Fruit fly (Drosophila melanogaster) whole organism, prepupa: Measurements from ENCODE around the gene COX7AL2.
A peak's percentile ranks its signal among the peaks of the same experiment; 100 is the strongest.

ENCODE experiments used
- CG11762 ChIP-seq: fragments of 200-800 bp; sonication (Bioruptor generic); optimal IDR thresholded peaks from 3 replicates; lab custom pipeline; 2016; ENCODE audit warnings: missing biosample characterization, missing genetic modification characterization; ENCODE audit not compliant: insufficient read depth
- CG15336 ChIP-seq: fragments of 200-800 bp; sonication (Bioruptor generic); IDR thresholded peaks from 2 replicates; pipeline ENCODE4 v1.3.6; 2022; ENCODE audit warnings: missing biosample characterization, missing genetic modification characterization
- CG1621 ChIP-seq: fragments of 200-800 bp; sonication (Bioruptor generic); optimal IDR thresholded peaks from 3 replicates; lab custom pipeline; 2018; ENCODE audit warnings: missing biosample characterization, mild to moderate bottlenecking, missing genetic modification characterization
- CG16779 ChIP-seq: fragments of 200-800 bp; sonication (Bioruptor generic); optimal IDR thresholded peaks from 3 replicates; lab custom pipeline; 2017; ENCODE audit warnings: missing biosample characterization, mild to moderate bottlenecking, missing genetic modification characterization
- CG3032 ChIP-seq: fragments of 200-800 bp; optimal IDR thresholded peaks from 2 replicates; lab custom pipeline; 2019; ENCODE audit warnings: missing biosample characterization, mild to moderate bottlenecking, missing genetic modification characterization, moderate library complexity
- CG32006 ChIP-seq: fragments of 200-800 bp; sonication (Bioruptor generic); optimal IDR thresholded peaks from 3 replicates; lab custom pipeline; 2017; ENCODE audit warnings: missing biosample characterization, mild to moderate bottlenecking, missing genetic modification characterization
- CG34406 ChIP-seq: fragments of 200-800 bp; sonication (Bioruptor generic); optimal IDR thresholded peaks from 3 replicates; lab custom pipeline; 2016; ENCODE audit warnings: missing biosample characterization, missing genetic modification characterization
- CG6163 ChIP-seq: fragments of 200-800 bp; sonication (Bioruptor generic); IDR thresholded peaks from 3 replicates; pipeline ENCODE4 v1.3.6; 2022; ENCODE audit warnings: missing biosample characterization, missing genetic modification characterization
- CG6276 ChIP-seq: fragments of 200-800 bp; sonication (Bioruptor generic); optimal IDR thresholded peaks from 2 replicates; lab custom pipeline; 2017; ENCODE audit warnings: missing biosample characterization, mild to moderate bottlenecking, missing genetic modification characterization
- CG6808 ChIP-seq: fragments of 200-800 bp; sonication (Bioruptor generic); optimal IDR thresholded peaks from 3 replicates; lab custom pipeline; 2017; ENCODE audit warnings: missing biosample characterization, missing genetic modification characterization, mild to moderate bottlenecking, moderate library complexity, missing genetic modification reagents
- CG6854 ChIP-seq: fragments of 200-800 bp; sonication (Bioruptor generic); optimal IDR thresholded peaks from 2 replicates; lab custom pipeline; 2017; ENCODE audit warnings: missing biosample characterization, mild to moderate bottlenecking, missing genetic modification characterization
- CG7368 ChIP-seq: fragments of 200-800 bp; sonication (Bioruptor generic); optimal IDR thresholded peaks from 3 replicates; lab custom pipeline; 2016; ENCODE audit warnings: missing biosample characterization, missing genetic modification characterization
- CG8119 ChIP-seq: fragments of 200-800 bp; sonication (Bioruptor generic); IDR thresholded peaks from 3 replicates; pipeline ENCODE4 v1.3.6; 2022; ENCODE audit warnings: missing biosample characterization, missing genetic modification characterization
- CG8319 ChIP-seq: fragments of 200-800 bp; sonication (Bioruptor generic); optimal IDR thresholded peaks from 3 replicates; lab custom pipeline; 2016; ENCODE audit warnings: missing biosample characterization, missing genetic modification characterization
- CG9139 ChIP-seq: fragments of 200-800 bp; sonication (Bioruptor generic); optimal IDR thresholded peaks from 3 replicates; lab custom pipeline; 2017; ENCODE audit warnings: missing biosample characterization, mild to moderate bottlenecking, missing genetic modification characterization
- Eip75B ChIP-seq: fragments of 200-800 bp; sonication (Bioruptor generic); optimal IDR thresholded peaks from 3 replicates; lab custom pipeline; 2016; ENCODE audit warnings: missing biosample characterization, missing genetic modification characterization
- Eip93F ChIP-seq: fragments of 200-800 bp; sonication (Bioruptor generic); optimal IDR thresholded peaks from 2 replicates; lab custom pipeline; 2016; ENCODE audit warnings: missing biosample characterization, mild to moderate bottlenecking, missing genetic modification characterization
- Ets21C ChIP-seq: fragments of 200-800 bp; sonication (Bioruptor generic); optimal IDR thresholded peaks from 3 replicates; lab custom pipeline; 2016; ENCODE audit warnings: missing biosample characterization, missing genetic modification characterization
- Ets96B ChIP-seq: fragments of 200-800 bp; optimal IDR thresholded peaks from 2 replicates; lab custom pipeline; 2019; ENCODE audit warnings: missing biosample characterization, mild to moderate bottlenecking, missing genetic modification characterization, moderate library complexity
- Hr38 ChIP-seq: sonication (Bioruptor generic); optimal IDR thresholded peaks from 2 replicates; lab custom pipeline; 2016; ENCODE audit warnings: missing biosample characterization, missing genetic modification characterization
- Hr39 ChIP-seq: fragments of 200-800 bp; sonication (Bioruptor generic); optimal IDR thresholded peaks from 2 replicates; lab custom pipeline; 2016; ENCODE audit warnings: missing biosample characterization, missing genetic modification characterization
- Hr4 ChIP-seq: fragments of 200-800 bp; sonication (Bioruptor generic); optimal IDR thresholded peaks from 3 replicates; lab custom pipeline; 2016; ENCODE audit warnings: missing biosample characterization, missing genetic modification characterization
- Lpt ChIP-seq: fragments of 200-800 bp; sonication (Bioruptor generic); optimal IDR thresholded peaks from 3 replicates; lab custom pipeline; 2016; ENCODE audit warnings: missing biosample characterization, missing genetic modification characterization
- Met ChIP-seq: fragments of 200-800 bp; sonication (Bioruptor generic); optimal IDR thresholded peaks from 3 replicates; lab custom pipeline; 2016; ENCODE audit warnings: missing biosample characterization, missing genetic modification characterization
- OdsH ChIP-seq: fragments of 200-800 bp; sonication (Bioruptor generic); optimal IDR thresholded peaks from 3 replicates; lab custom pipeline; 2016; ENCODE audit warnings: missing biosample characterization, missing genetic modification characterization
- Smox ChIP-seq: fragments of 200-800 bp; sonication (Bioruptor generic); optimal IDR thresholded peaks from 3 replicates; lab custom pipeline; 2016; ENCODE audit warnings: missing biosample characterization, missing genetic modification characterization
- Sox102F ChIP-seq: fragments of 200-800 bp; sonication (Bioruptor generic); optimal IDR thresholded peaks from 2 replicates; lab custom pipeline; 2016; ENCODE audit warnings: missing biosample characterization, mild to moderate bottlenecking, missing genetic modification characterization
- Sox14 ChIP-seq: fragments of 200-800 bp; sonication (Bioruptor generic); optimal IDR thresholded peaks from 3 replicates; lab custom pipeline; 2016; ENCODE audit warnings: missing biosample characterization, missing genetic modification characterization
- achi ChIP-seq: fragments of 200-800 bp; sonication (Bioruptor generic); optimal IDR thresholded peaks from 3 replicates; lab custom pipeline; 2016; ENCODE audit warnings: missing biosample characterization, missing genetic modification characterization
- acj6 ChIP-seq: fragments of 200-800 bp; sonication (Bioruptor generic); optimal IDR thresholded peaks from 3 replicates; lab custom pipeline; 2016; ENCODE audit warnings: missing biosample characterization, missing genetic modification characterization
- dac ChIP-seq: fragments of 200-800 bp; sonication (Bioruptor generic); optimal IDR thresholded peaks from 2 replicates; lab custom pipeline; 2017; ENCODE audit warnings: missing biosample characterization, mild to moderate bottlenecking, missing genetic modification characterization
- dsx ChIP-seq: fragments of 200-800 bp; optimal IDR thresholded peaks from 3 replicates; lab custom pipeline; 2019; ENCODE audit warnings: missing biosample characterization, mild to moderate bottlenecking, missing genetic modification characterization, moderate library complexity; ENCODE audit not compliant: poor library complexity, severe bottlenecking
- eg ChIP-seq: fragments of 200-800 bp; sonication (Bioruptor generic); IDR thresholded peaks from 3 replicates; pipeline ENCODE4 v1.3.6; 2022; ENCODE audit warnings: missing biosample characterization, missing genetic modification characterization
- esn ChIP-seq: fragments of 200-800 bp; sonication (Bioruptor generic); optimal IDR thresholded peaks from 2 replicates; lab custom pipeline; 2016; ENCODE audit warnings: missing biosample characterization, mild to moderate bottlenecking, missing genetic modification characterization, moderate library complexity
- fd85E ChIP-seq: fragments of 200-800 bp; sonication (Bioruptor generic); optimal IDR thresholded peaks from 3 replicates; lab custom pipeline; 2016; ENCODE audit warnings: missing biosample characterization, missing genetic modification characterization
- fkh ChIP-seq: fragments of 200-800 bp; sonication (Bioruptor generic); optimal IDR thresholded peaks from 3 replicates; lab custom pipeline; 2017; ENCODE audit warnings: missing biosample characterization, mild to moderate bottlenecking, missing genetic modification characterization, moderate library complexity
- lz ChIP-seq: fragments of 200-800 bp; sonication (Bioruptor generic); optimal IDR thresholded peaks from 3 replicates; lab custom pipeline; 2016; ENCODE audit warnings: missing biosample characterization, missing genetic modification characterization
- net ChIP-seq: fragments of 200-800 bp; sonication (Bioruptor generic); optimal IDR thresholded peaks from 3 replicates; lab custom pipeline; 2016; ENCODE audit warnings: missing biosample characterization, missing genetic modification characterization
- spab ChIP-seq: fragments of 200-800 bp; sonication (Bioruptor generic); optimal IDR thresholded peaks from 2 replicates; lab custom pipeline; 2017; ENCODE audit warnings: missing biosample characterization, mild to moderate bottlenecking, missing genetic modification characterization, missing genetic modification reagents
- ss ChIP-seq, 2 experiments: fragments of 200-800 bp; sonication (Bioruptor generic); optimal IDR thresholded peaks; 2 replicates in 1 of 2; 3 replicates in 1 of 2; lab custom pipeline; 2017 to 2018; ENCODE audit warnings: mild to moderate bottlenecking in 2 of 2, missing biosample characterization in 2 of 2, missing genetic modification characterization in 2 of 2, moderate library complexity in 1 of 2
- svp ChIP-seq: fragments of 200-800 bp; sonication (Bioruptor generic); peaks from one replicate; lab custom pipeline; 2016; ENCODE audit warnings: missing biosample characterization, missing genetic modification characterization
- topi ChIP-seq: fragments of 200-800 bp; sonication (Bioruptor generic); optimal IDR thresholded peaks from 3 replicates; lab custom pipeline; 2016; ENCODE audit warnings: missing biosample characterization, missing genetic modification characterization
- vri ChIP-seq: fragments of 200-800 bp; sonication (Bioruptor generic); optimal IDR thresholded peaks from 3 replicates; lab custom pipeline; 2016; ENCODE audit warnings: missing biosample characterization, mild to moderate bottlenecking, missing genetic modification characterization

COX7AL2 gene

DNA sequence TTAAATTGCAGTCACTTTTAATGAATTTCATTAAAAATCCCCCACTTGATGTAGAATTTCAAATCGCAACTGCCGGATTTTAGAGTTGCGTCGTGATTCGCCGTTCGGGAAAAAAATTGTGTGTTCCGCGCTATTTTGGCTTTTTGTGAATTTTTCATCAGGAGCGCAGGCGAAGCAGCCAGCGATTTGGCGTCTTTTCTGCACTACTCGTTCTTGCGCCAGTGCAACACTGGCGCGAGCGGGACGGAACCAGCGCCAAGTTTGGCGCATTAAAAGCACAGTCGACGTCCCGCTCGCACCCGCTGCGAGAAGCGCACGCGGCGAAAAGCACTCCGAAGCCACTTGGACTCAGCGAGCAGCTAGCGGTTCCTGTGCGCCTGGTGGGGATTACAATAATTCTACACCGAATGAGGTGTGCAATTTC, 4.3 kb downstream of the COX7AL2 start (continued):
- TF ChIP-seq acj6 (peak; percentile 9), svp (GFP tag; lab: Kevin White, UChicago) (peak; percentile 89), Sox14 (peak; percentile 79), ss (GFP tag; optimal IDR thresholded peaks at IDR 0.05; lab: Kevin White, UChicago) (peak; percentile 38 to 39), vri (peak; percentile 64), dac (no peak), CG32006 (GFP tag; lab: Kevin White, UChicago) (peak; percentile 56), CG11762 (GFP tag; lab: Kevin White, UChicago) (no peak), CG1621 (tag; lab: Kevin White, UChicago) (peak; percentile 100), CG16779 (tag; lab: Kevin White, UChicago) (peak; percentile 60), CG6808 (GFP tag; lab: Kevin White, UChicago) (peak; percentile 50), Hr4 (no peak), Hr38 (GFP tag; lab: Kevin White, UChicago) (no peak), CG3032 (peak; percentile 50), CG6854 (GFP tag; lab: Kevin White, UChicago) (peak; percentile 77), net (GFP tag; lab: Kevin White, UChicago) (peak; percentile 68), topi (peak; percentile 59), Hr39 (GFP tag; lab: Kevin White, UChicago) (no peak), esn (GFP tag; lab: Kevin White, UChicago) (peak; percentile 25), CG8319 (GFP tag; lab: Kevin White, UChicago) (peak; percentile 56), Sox102F (peak; percentile 45), Ets21C (GFP tag; lab: Kevin White, UChicago) (peak; percentile 20), spab (GFP tag; lab: Kevin White, UChicago) (peak; percentile 25), lz (peak; percentile 31), CG15336 (GFP tag; lab: Robert Waterston, UW) (no peak), dsx (peak; percentile 58), CG6163 (no peak), Eip93F (GFP tag; lab: Kevin White, UChicago) (no peak), OdsH (GFP tag; lab: Kevin White, UChicago) (no peak), CG9139 (peak; percentile 74), Smox (GFP tag; lab: Kevin White, UChicago) (peak; percentile 40), Met (peak; percentile 61)

- TF ChIP-seq achi (GFP tag; lab: Kevin White, UChicago) (no peak), CG8319 (GFP tag; lab: Kevin White, UChicago) (no peak), CG6276 (GFP tag; lab: Kevin White, UChicago) (no peak), fkh (GFP tag; lab: Kevin White, UChicago) (no peak), fd85E (no peak), CG6163 (no peak), ss (GFP tag; optimal IDR thresholded peaks at IDR 0.05; lab: Kevin White, UChicago) (no peak), CG7368 (GFP tag; lab: Kevin White, UChicago) (no peak), lz (no peak), Ets96B (tag; lab: Kevin White, UChicago) (no peak), Sox14 (peak; percentile 75), Lpt (no peak), CG1621 (tag; lab: Kevin White, UChicago) (peak; percentile 1)
Measured at dm6 chr2L:2192123-2192601, 5.5 kb downstream of the COX7AL2 start, which contains the start of gene CG10874. Gene CG10874 (minus strand): TSS chr2L:2192386.

- TF ChIP-seq spab (GFP tag; lab: Kevin White, UChicago) (no peak), Sox14 (no peak), CG8119 (GFP tag; lab: Robert Waterston, UW) (no peak), CG34406 (no peak), eg (GFP tag; lab: Robert Waterston, UW) (no peak), dsx (no peak), CG11762 (GFP tag; lab: Kevin White, UChicago) (no peak), CG32006 (GFP tag; lab: Kevin White, UChicago) (no peak), CG7368 (GFP tag; lab: Kevin White, UChicago) (no peak), CG15336 (GFP tag; lab: Robert Waterston, UW) (no peak), CG6163 (no peak), fkh (GFP tag; lab: Kevin White, UChicago) (no peak), Lpt (no peak), Hr39 (GFP tag; lab: Kevin White, UChicago) (no peak), Eip75B (GFP tag; lab: Kevin White, UChicago) (no peak), net (GFP tag; lab: Kevin White, UChicago) (no peak), CG6854 (GFP tag; lab: Kevin White, UChicago) (no peak)
Measured at dm6 chr2L:2191404-2191803, 6.3 kb downstream of the COX7AL2 start.
